Fruit fly (Drosophila melanogaster) whole organism, wandering third instar larva: ENCODE data around the gene CG12057.

Experiments used
- CG32264 ChIP-seq: fragments of 200-800 bp; sonication (Bioruptor generic); optimal IDR thresholded peaks from 2 replicates; lab custom pipeline; 2016; ENCODE audit warnings: missing biosample characterization, missing genetic modification characterization
- CG9705 ChIP-seq: fragments of 200-800 bp; sonication (Bioruptor generic); optimal IDR thresholded peaks from 2 replicates; lab custom pipeline; 2018; ENCODE audit warnings: missing biosample characterization, mild to moderate bottlenecking, missing genetic modification characterization
- CrebA ChIP-seq: fragments of 200-800 bp; sonication (Bioruptor generic); optimal IDR thresholded peaks from 2 replicates; lab custom pipeline; 2016; ENCODE audit warnings: missing biosample characterization, mild to moderate bottlenecking, missing genetic modification characterization, borderline replicate concordance
- Dfd ChIP-seq: fragments of >200 bp; optimal IDR thresholded peaks from 2 replicates; lab custom pipeline; 2017; ENCODE audit warnings: missing biosample characterization, missing genetic modification characterization
- HLH106 ChIP-seq: fragments of 200-800 bp; optimal IDR thresholded peaks from 3 replicates; lab custom pipeline; 2019; ENCODE audit warnings: missing biosample characterization, mild to moderate bottlenecking, missing genetic modification characterization, moderate library complexity
- Rel ChIP-seq, 2 experiments: fragments of 200-800 bp; sonication (Bioruptor generic) in 1 of 2; optimal IDR thresholded peaks; 2 replicates in 1 of 2; 3 replicates in 1 of 2; lab custom pipeline; 2016 to 2019; ENCODE audit warnings: mild to moderate bottlenecking in 2 of 2, missing biosample characterization in 2 of 2, missing genetic modification characterization in 2 of 2, moderate library complexity in 1 of 2
- Vsx2 ChIP-seq: fragments of 200-300, 225-300 bp; sonication (Bioruptor generic); optimal IDR thresholded peaks from 2 replicates; lab custom pipeline; 2018; ENCODE audit warnings: missing biosample characterization, missing genetic modification characterization; ENCODE audit not compliant: partially characterized antibody
- br ChIP-seq: fragments of 200-800 bp; sonication (Bioruptor generic); optimal IDR thresholded peaks from 2 replicates; lab custom pipeline; 2016; ENCODE audit warnings: missing biosample characterization, missing genetic modification characterization
- brk ChIP-seq: fragments of 200-800 bp; sonication (Bioruptor generic); optimal IDR thresholded peaks from 2 replicates; lab custom pipeline; 2016; ENCODE audit warnings: missing biosample characterization, mild to moderate bottlenecking, missing genetic modification characterization
- dl ChIP-seq, 2 experiments: fragments of 175-275, 200-275 bp in 1 of 2; fragments of 200-275 bp in 1 of 2; sonication (Bioruptor generic); optimal IDR thresholded peaks; lab custom pipeline; 2018; ENCODE audit warnings: mild to moderate bottlenecking in 2 of 2, missing biosample characterization in 2 of 2, missing genetic modification characterization in 2 of 2, moderate library complexity in 2 of 2; ENCODE audit not compliant: partially characterized antibody in 2 of 2, insufficient read depth in 1 of 2
- dsf ChIP-seq: sonication (Bioruptor generic); optimal IDR thresholded peaks from 2 replicates; lab custom pipeline; 2016; ENCODE audit warnings: missing biosample characterization, missing genetic modification characterization, borderline replicate concordance
- h ChIP-seq: fragments of 200-800 bp; sonication (Bioruptor generic); optimal IDR thresholded peaks from 3 replicates; lab custom pipeline; 2016; ENCODE audit warnings: missing biosample characterization, mild to moderate bottlenecking, missing genetic modification characterization
- psq ChIP-seq: fragments of 200-800 bp; sonication (Bioruptor generic); optimal IDR thresholded peaks from 3 replicates; lab custom pipeline; 2017; ENCODE audit warnings: missing biosample characterization, mild to moderate bottlenecking, missing genetic modification characterization, moderate library complexity
- usp ChIP-seq: fragments of >200 bp; optimal IDR thresholded peaks from 2 replicates; lab custom pipeline; 2017; ENCODE audit warnings: missing biosample characterization, missing genetic modification characterization

dm6 chrX:9193604-9194003, 2.1 kb downstream of the CG12057 start, which contains the start of gene CG12106:
- TF ChIP-seq CG32264 (GFP tag; lab: Kevin White, UChicago) (no peak), HLH106 (tag; lab: Kevin White, UChicago) (peak; percentile 75), Rel (GFP tag; optimal IDR thresholded peaks at IDR 0.05; lab: Kevin White, UChicago) (no peak), Rel (tag; optimal IDR thresholded peaks at IDR 0.05; lab: Kevin White, UChicago) (peak; percentile 7), CrebA (GFP tag; lab: Kevin White, UChicago) (no peak), dsf (GFP tag; lab: Kevin White, UChicago) (no peak), usp (GFP tag; lab: Kevin White, UChicago) (no peak), psq (GFP tag; lab: Kevin White, UChicago) (peak; percentile 8), h (GFP tag; lab: Kevin White, UChicago) (peak; percentile 48), Vsx2 (no peak), dl (GFP tag; optimal IDR thresholded peaks at IDR 0.05; lab: Kevin White, UChicago; ENCODE audit: insufficient read depth in 1 of 2, partially characterized antibody in 2 of 2) (no peak), CG9705 (peak; percentile 49), Dfd (GFP tag; lab: Kevin White, UChicago) (no peak), brk (GFP tag; lab: Kevin White, UChicago) (no peak), br (GFP tag; lab: Kevin White, UChicago) (peak; percentile 58)
